Fruit fly (Drosophila melanogaster) S2 (cell line): Measurements from ENCODE around the gene blanks.

Experiments used
- CG8478 ChIP-seq: fragments of >200 bp; optimal IDR thresholded peaks from 2 replicates; lab custom pipeline; 2018
- CTCF ChIP-seq, 2 experiments: fragments of >200 bp; optimal IDR thresholded peaks; 2 replicates each; lab custom pipeline; 2018

- TF ChIP-seq CTCF (optimal IDR thresholded peaks at IDR 0.05; lab: Kevin White, UChicago) (no peak), CG8478 (no peak)
Observed at dm6 chr3L:5498858-5499257, at the start of gene blanks.
